Worm (Caenorhabditis elegans): Measurements from ENCODE around the gene C10C5.7.

DNA sequence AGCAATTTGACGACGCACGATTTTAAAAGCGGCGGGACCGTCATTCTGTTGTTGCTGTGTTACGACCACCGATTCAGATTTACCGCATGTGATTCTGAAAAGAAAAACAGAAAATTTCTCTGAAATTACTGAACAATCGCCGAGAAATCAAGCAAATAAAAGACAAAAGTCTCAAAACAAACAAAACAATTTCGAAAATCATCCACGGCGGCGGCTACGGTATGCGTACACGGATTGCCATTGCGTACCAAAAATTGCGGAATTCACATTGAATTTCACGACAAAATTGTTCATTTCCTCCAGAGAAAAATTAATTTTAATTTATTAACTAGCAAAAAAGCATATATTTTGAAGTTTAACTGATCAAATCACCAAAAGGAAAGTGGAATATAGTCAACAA is 18.5 kb upstream of the C10C5.7 start, which contains the start of gene pezo-1:
- TF ChIP-seq sox-4 (tag; optimal IDR thresholded peaks at IDR 0.05) (no peak), dmd-4 (tag; optimal IDR thresholded peaks at IDR 0.05; ENCODE audit: borderline replicate concordance) (no peak), zip-5 (tag; optimal IDR thresholded peaks at IDR 0.05) (no peak), unc-55 (GFP tag; optimal IDR thresholded peaks at IDR 0.05) (no peak), gmeb-2 (tag; optimal IDR thresholded peaks at IDR 0.05) (no peak), F13H6.1 (tag; optimal IDR thresholded peaks at IDR 0.05) (no peak), ceh-9 (tag; optimal IDR thresholded peaks at IDR 0.05) (no peak), syd-9 (tag; optimal IDR thresholded peaks at IDR 0.05) (no peak), tbx-2 (tag; optimal IDR thresholded peaks at IDR 0.05) (no peak), unc-3 (GFP tag; conservative IDR thresholded peaks at IDR 0.05) (no peak), unc-3 (tag; optimal IDR thresholded peaks at IDR 0.05) (no peak), ceh-22 (tag; optimal IDR thresholded peaks at IDR 0.05) (no peak), pha-4 (tag; optimal IDR thresholded peaks at IDR 0.05) (no peak), ceh-48 (tag; optimal IDR thresholded peaks at IDR 0.05) (no peak)

Measured in whole organism, late embryonic.